Worm (Caenorhabditis elegans) whole organism, late embryonic: ENCODE results near the gene C33G8.13.
"Not testable (repeated sequence)": the region's sequence is repeated elsewhere in the genome, so short reads cannot be mapped to it uniquely, and the experiment has no call there.

Experiments used
- F13H6.1 ChIP-seq: sonication (generic microtip); optimal IDR thresholded peaks from 2 replicates; lab custom pipeline; 2016; ENCODE audit warnings: missing genetic modification characterization, missing compliant biosample characterization
- K02D7.2 ChIP-seq: sonication (generic microtip); optimal IDR thresholded peaks from 2 replicates; lab custom pipeline; 2017; ENCODE audit warnings: mild to moderate bottlenecking, missing genetic modification characterization, missing compliant biosample characterization
- K09A11.1 ChIP-seq: sonication (generic microtip); optimal IDR thresholded peaks from 2 replicates; lab custom pipeline; 2017; ENCODE audit warnings: antibody characterized with exemption, mild to moderate bottlenecking, missing genetic modification characterization, missing compliant biosample characterization; ENCODE audit not compliant: insufficient read depth
- T23F11.4 ChIP-seq: fragments of 200-800 bp; sonication (Bioruptor generic); optimal IDR thresholded peaks from 2 replicates; lab custom pipeline; 2018; ENCODE audit warnings: mild to moderate bottlenecking, missing genetic modification characterization, missing compliant biosample characterization
- Y22D7AL.16 ChIP-seq: sonication (generic microtip); optimal IDR thresholded peaks from 2 replicates; lab custom pipeline; 2016; ENCODE audit warnings: missing genetic modification characterization, missing compliant biosample characterization
- ahr-1 ChIP-seq: sonication (generic microtip); optimal IDR thresholded peaks from 2 replicates; lab custom pipeline; 2016; ENCODE audit warnings: missing genetic modification characterization, missing compliant biosample characterization
- ama-1 ChIP-seq: fragments of 150-350 bp; optimal IDR thresholded peaks from 2 replicates; lab custom pipeline; 2014
- ceh-18 ChIP-seq: sonication (generic microtip); optimal IDR thresholded peaks from 2 replicates; lab custom pipeline; 2016; ENCODE audit warnings: missing genetic modification characterization, missing compliant biosample characterization
- ceh-19 ChIP-seq: fragments of 200-800 bp; sonication (Bioruptor generic); optimal IDR thresholded peaks from 2 replicates; lab custom pipeline; 2018; ENCODE audit warnings: mild to moderate bottlenecking, missing genetic modification characterization, missing compliant biosample characterization
- ceh-2 ChIP-seq: sonication (generic microtip); optimal IDR thresholded peaks from 2 replicates; lab custom pipeline; 2016; ENCODE audit warnings: missing genotype, missing genetic modification characterization, missing compliant biosample characterization
- ceh-24 ChIP-seq: sonication (generic microtip); optimal IDR thresholded peaks from 2 replicates; lab custom pipeline; 2016; ENCODE audit warnings: mild to moderate bottlenecking, missing genetic modification characterization, missing compliant biosample characterization
- ceh-30 ChIP-seq: fragments of 150-350 bp; optimal IDR thresholded peaks from 2 replicates; lab custom pipeline; 2014; ENCODE audit warnings: missing biosample characterization, missing genetic modification characterization
- ceh-31 ChIP-seq: sonication (generic microtip); optimal IDR thresholded peaks from 2 replicates; lab custom pipeline; 2016; ENCODE audit warnings: missing genetic modification characterization, missing compliant biosample characterization
- ceh-48 ChIP-seq: sonication (generic microtip); optimal IDR thresholded peaks from 2 replicates; lab custom pipeline; 2016; ENCODE audit warnings: missing genetic modification characterization, inconsistent platforms, missing compliant biosample characterization
- ceh-6 ChIP-seq: fragments of 200-800 bp; sonication (Bioruptor generic); optimal IDR thresholded peaks from 2 replicates; lab custom pipeline; 2018; ENCODE audit warnings: mild to moderate bottlenecking, missing genetic modification characterization, missing compliant biosample characterization
- ceh-9 ChIP-seq: sonication (generic microtip); optimal IDR thresholded peaks from 2 replicates; lab custom pipeline; 2016; ENCODE audit warnings: mild to moderate bottlenecking, missing genetic modification characterization, inconsistent platforms, missing compliant biosample characterization
- dve-1 ChIP-seq: sonication (generic microtip); optimal IDR thresholded peaks from 2 replicates; lab custom pipeline; 2017; ENCODE audit warnings: antibody characterized with exemption, mild to moderate bottlenecking, missing genetic modification characterization, missing compliant biosample characterization
- elt-2 ChIP-seq: sonication (generic microtip); optimal IDR thresholded peaks from 2 replicates; lab custom pipeline; 2016; ENCODE audit warnings: missing genetic modification reagents, missing genetic modification characterization, missing compliant biosample characterization
- ets-4 ChIP-seq: sonication (generic microtip); optimal IDR thresholded peaks from 2 replicates; lab custom pipeline; 2016; ENCODE audit warnings: missing genetic modification characterization, missing compliant biosample characterization
- eyg-1 ChIP-seq: sonication (generic microtip); optimal IDR thresholded peaks from 2 replicates; lab custom pipeline; 2016; ENCODE audit warnings: missing genotype, missing genetic modification characterization, missing compliant biosample characterization
- fax-1 ChIP-seq: sonication (generic microtip); optimal IDR thresholded peaks from 2 replicates; lab custom pipeline; 2016; ENCODE audit warnings: missing genotype, missing genetic modification characterization, missing compliant biosample characterization
- fkh-10 ChIP-seq: fragments of 150-350 bp; optimal IDR thresholded peaks from 2 replicates; lab custom pipeline; 2014; ENCODE audit warnings: missing biosample characterization, missing genetic modification reagents, missing genetic modification characterization
- fkh-6 ChIP-seq: sonication (generic microtip); optimal IDR thresholded peaks from 2 replicates; lab custom pipeline; 2016; ENCODE audit warnings: missing genetic modification characterization, missing compliant biosample characterization
- hlh-15 ChIP-seq: sonication (generic microtip); optimal IDR thresholded peaks from 2 replicates; lab custom pipeline; 2016; ENCODE audit warnings: missing genetic modification characterization, missing compliant biosample characterization
- hlh-30 ChIP-seq: sonication (generic microtip); optimal IDR thresholded peaks from 2 replicates; lab custom pipeline; 2017; ENCODE audit warnings: antibody characterized with exemption, missing genetic modification characterization, missing compliant biosample characterization; ENCODE audit not compliant: insufficient read depth
- hlh-6 ChIP-seq: sonication (generic microtip); optimal IDR thresholded peaks from 2 replicates; lab custom pipeline; 2016; ENCODE audit warnings: missing genotype, missing genetic modification characterization, missing compliant biosample characterization
- lim-6 ChIP-seq: sonication (generic microtip); optimal IDR thresholded peaks from 2 replicates; lab custom pipeline; 2016; ENCODE audit warnings: missing genetic modification characterization, missing compliant biosample characterization
- lin-11 ChIP-seq: fragments of 200-800 bp; sonication (Bioruptor generic); optimal IDR thresholded peaks from 2 replicates; lab custom pipeline; 2018; ENCODE audit warnings: mild to moderate bottlenecking, missing genetic modification characterization, missing compliant biosample characterization
- madf-2 ChIP-seq: sonication (generic microtip); optimal IDR thresholded peaks from 2 replicates; lab custom pipeline; 2017; ENCODE audit warnings: missing genetic modification characterization, missing compliant biosample characterization
- mec-3 ChIP-seq: sonication (generic microtip); optimal IDR thresholded peaks from 2 replicates; lab custom pipeline; 2016; ENCODE audit warnings: borderline replicate concordance, missing genetic modification characterization, missing compliant biosample characterization
- nfya-1 ChIP-seq: sonication (generic microtip); optimal IDR thresholded peaks from 2 replicates; lab custom pipeline; 2017; ENCODE audit warnings: missing genetic modification characterization, mild to moderate bottlenecking, missing compliant biosample characterization, antibody characterized with exemption, moderate library complexity
- nhr-232 ChIP-seq: sonication (generic microtip); optimal IDR thresholded peaks from 2 replicates; lab custom pipeline; 2016; ENCODE audit warnings: missing genetic modification characterization, missing compliant biosample characterization
- pag-3 ChIP-seq: sonication (generic microtip); optimal IDR thresholded peaks from 2 replicates; lab custom pipeline; 2016; ENCODE audit warnings: missing compliant biosample characterization, missing genetic modification characterization, borderline replicate concordance
- pax-1 ChIP-seq: fragments of 150-350 bp; optimal IDR thresholded peaks from 2 replicates; lab custom pipeline; 2014; ENCODE audit warnings: missing biosample characterization, missing genetic modification characterization
- pha-2 ChIP-seq: sonication (generic microtip); optimal IDR thresholded peaks from 2 replicates; lab custom pipeline; 2017; ENCODE audit warnings: mild to moderate bottlenecking, missing genetic modification characterization, missing compliant biosample characterization
- pros-1 ChIP-seq: fragments of 150-350 bp; optimal IDR thresholded peaks from 2 replicates; lab custom pipeline; 2014; ENCODE audit warnings: missing biosample characterization, missing genetic modification reagents, missing genetic modification characterization
- sdc-2 ChIP-seq: sonication (generic microtip); optimal IDR thresholded peaks from 2 replicates; lab custom pipeline; 2016; ENCODE audit warnings: missing genotype, missing genetic modification characterization, missing compliant biosample characterization
- sox-2 ChIP-seq: fragments of 200-800 bp; sonication (Bioruptor generic); IDR thresholded peaks from 2 replicates; pipeline ENCODE4 v1.3.6; 2022; ENCODE audit warnings: missing genetic modification reagents, missing genetic modification characterization, missing compliant biosample characterization
- syd-9 ChIP-seq: sonication (generic microtip); optimal IDR thresholded peaks from 2 replicates; lab custom pipeline; 2016; ENCODE audit warnings: mild to moderate bottlenecking, missing genetic modification characterization, moderate library complexity, missing compliant biosample characterization
- tbx-2 ChIP-seq: sonication (generic microtip); optimal IDR thresholded peaks from 2 replicates; lab custom pipeline; 2016; ENCODE audit warnings: missing genetic modification characterization, missing compliant biosample characterization
- tbx-7 ChIP-seq: sonication (generic microtip); optimal IDR thresholded peaks from 2 replicates; lab custom pipeline; 2016; ENCODE audit warnings: missing genotype, missing genetic modification characterization, missing compliant biosample characterization
- ttx-3 ChIP-seq: sonication (generic microtip); optimal IDR thresholded peaks from 2 replicates; lab custom pipeline; 2016; ENCODE audit warnings: missing genetic modification reagents, missing genetic modification characterization, missing compliant biosample characterization
- unc-3 ChIP-seq, 2 experiments: fragments of 200-800 bp in 1 of 2; sonication (Bioruptor generic) in 1 of 2; sonication (generic microtip) in 1 of 2; conservative IDR thresholded peaks in 1 of 2; optimal IDR thresholded peaks in 1 of 2; 2 replicates each; pipeline versions ENCODE4 v1.3.6 to Lab custom; 2016 to 2022; ENCODE audit warnings: missing compliant biosample characterization in 2 of 2, missing genetic modification characterization in 2 of 2, missing genetic modification reagents in 1 of 2
- unc-55 ChIP-seq: sonication (generic microtip); optimal IDR thresholded peaks from 2 replicates; lab custom pipeline; 2017; ENCODE audit warnings: missing biosample characterization, missing genetic modification reagents, missing genetic modification characterization

C33G8.13 gene

DNA sequence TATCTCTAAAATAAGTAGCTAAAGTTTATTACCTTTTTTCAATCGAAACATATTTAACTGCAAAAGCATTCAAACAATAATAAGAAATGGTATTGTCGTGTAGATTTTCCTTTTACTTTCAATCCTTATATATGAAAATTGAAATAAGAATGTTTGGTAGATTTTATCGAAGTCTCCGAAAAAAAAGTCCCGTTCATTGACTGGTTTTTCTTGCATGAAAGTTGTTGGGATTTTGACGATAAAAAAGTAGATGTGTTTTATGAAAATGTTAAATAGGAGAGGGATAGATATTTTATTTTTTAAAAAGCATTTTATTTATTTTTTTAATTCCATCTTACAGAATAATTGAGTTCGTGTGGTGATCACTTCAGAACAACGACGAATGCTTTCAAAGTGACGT lies at the start of gene C33G8.13:
TSS of gene C33G8.13 (minus strand) at position 101 of the 400 bp plus-strand sequence.
- TF ChIP-seq Y22D7AL.16: no peak
- no peak for TF ChIP-seq syd-9
- no peak for TF ChIP-seq F13H6.1 (tag; lab: Kevin White, UChicago)
- no peak for TF ChIP-seq ceh-19 (GFP tag; lab: Kevin White, UChicago)
- no peak for TF ChIP-seq sox-2 (GFP tag; lab: Robert Waterston, UW)
- TF ChIP-seq K09A11.1 (tag; lab: Kevin White, UChicago): no peak
- no peak for TF ChIP-seq mec-3 (tag; lab: Kevin White, UChicago)
- TF ChIP-seq ceh-18 (tag; lab: Kevin White, UChicago): no peak
- no peak for TF ChIP-seq dve-1 (tag; lab: Kevin White, UChicago)
- no peak for TF ChIP-seq pha-2 (tag; lab: Kevin White, UChicago)
- no peak for TF ChIP-seq lin-11 (tag; lab: Kevin White, UChicago)

DNA sequence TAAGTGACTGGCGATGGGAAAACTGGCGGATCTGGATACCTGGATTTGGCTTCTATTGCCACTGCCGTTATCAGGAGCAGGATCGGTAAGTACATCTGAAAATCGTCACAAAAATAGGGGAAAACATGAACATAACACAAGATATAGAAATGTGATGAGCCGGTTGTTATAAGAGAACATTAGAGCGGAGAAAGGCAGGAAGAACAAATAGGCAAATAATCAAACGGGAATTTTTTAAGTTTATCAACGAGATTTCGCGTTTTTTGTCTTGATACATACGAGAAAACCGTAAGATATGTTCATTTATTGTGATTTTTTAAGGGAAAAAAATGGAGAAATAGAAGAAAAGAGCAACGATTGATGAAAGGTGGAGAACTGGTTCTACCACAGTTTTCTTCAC lies 49.5 kb upstream of the C33G8.13 start, which contains the start of gene Y57E12AR.1:
TSS of gene Y57E12AR.1 (minus strand) at position 101 of the 400 bp plus-strand sequence.
- TF ChIP-seq eyg-1: no peak
- TF ChIP-seq ttx-3: no peak
- no peak for TF ChIP-seq ceh-30 (tag; lab: Kevin White, UChicago)
- no peak for TF ChIP-seq ceh-6 (GFP tag; lab: Kevin White, UChicago)
- TF ChIP-seq dve-1 (tag; lab: Kevin White, UChicago): no peak
- no peak for TF ChIP-seq ahr-1 (tag; lab: Kevin White, UChicago)

DNA sequence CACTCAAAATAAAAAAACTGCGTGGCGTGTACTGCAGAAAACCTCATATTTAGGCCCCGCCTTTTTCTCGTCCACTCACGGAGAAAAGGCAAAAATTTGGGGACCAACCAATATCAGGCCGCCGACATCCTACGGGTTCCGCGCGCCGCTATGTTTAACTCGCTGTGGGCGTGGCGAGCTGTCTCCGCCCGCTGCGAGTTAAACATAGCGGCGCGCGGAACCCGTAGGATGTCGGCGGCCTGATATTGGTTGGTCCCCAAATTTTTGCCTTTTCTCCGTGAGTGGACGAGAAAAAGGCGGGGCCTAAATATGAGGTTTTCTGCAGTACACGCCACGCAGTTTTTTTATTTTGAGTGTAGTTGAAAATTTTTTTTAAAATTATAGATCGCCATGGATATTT lies 47.0 kb upstream of the C33G8.13 start, which contains the start of gene tmem-258:
TSS of gene tmem-258 (plus strand) at position 385 of the 400 bp plus-strand sequence.
- TF ChIP-seq Y22D7AL.16; nfya-1 (tag; lab: Kevin White, UChicago); fax-1 (tag; lab: Kevin White, UChicago): not testable (repeated sequence)

DNA sequence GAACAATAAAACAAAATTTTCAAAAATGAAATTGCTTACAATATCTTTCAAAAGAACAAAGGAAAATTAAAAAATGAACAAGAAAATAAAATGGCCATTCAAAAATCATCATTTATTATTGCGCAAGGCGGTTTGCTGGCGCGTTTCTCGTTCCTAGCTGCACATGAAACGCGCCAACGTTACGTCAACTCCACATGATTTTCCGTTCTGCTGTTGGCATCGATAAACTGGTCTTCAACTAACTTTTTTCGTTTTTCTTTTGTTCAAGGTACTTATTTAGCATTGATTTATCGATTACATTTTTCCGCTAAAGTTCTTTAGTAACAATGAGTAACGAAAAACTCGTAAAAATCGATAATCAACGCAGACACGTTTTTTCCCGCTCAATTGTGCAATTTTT lies 44.6 kb upstream of the C33G8.13 start, which contains the start of the genes Y57E12AL.6 and Y57E12AL.1:
TSS of gene Y57E12AL.6 (minus strand) at position 75 of the 400 bp plus-strand sequence.
TSS of gene Y57E12AL.1 (plus strand) at position 135 of the 400 bp plus-strand sequence.
- TF ChIP-seq pag-3: no peak
- TF ChIP-seq hlh-30 (tag; lab: Kevin White, UChicago): peak; percentile 88
- TF ChIP-seq unc-55 (GFP tag; lab: Kevin White, UChicago): peak; percentile 4
- no peak for TF ChIP-seq ahr-1 (tag; lab: Kevin White, UChicago)
- peak; percentile 88 for TF ChIP-seq elt-2 (tag; lab: Kevin White, UChicago)
- TF ChIP-seq ama-1 (lab: Kevin White, UChicago): no peak
- peak; percentile 72 for TF ChIP-seq ceh-18 (tag; lab: Kevin White, UChicago)
- TF ChIP-seq tbx-7 (tag; lab: Kevin White, UChicago): no peak
- TF ChIP-seq syd-9: peak; percentile 69
- peak; percentile 18; the same call in 1 of the 2 replicates for TF ChIP-seq sox-2 (GFP tag; lab: Robert Waterston, UW)
- TF ChIP-seq lim-6 (tag; lab: Kevin White, UChicago): no peak
- peak; percentile 62 for TF ChIP-seq sdc-2 (tag; lab: Kevin White, UChicago)
- TF ChIP-seq fkh-6 (tag; lab: Kevin White, UChicago): peak; percentile 31
- no peak for TF ChIP-seq T23F11.4
- no peak for TF ChIP-seq ceh-9 (tag; lab: Kevin White, UChicago)
- peak; percentile 39 for TF ChIP-seq fax-1 (tag; lab: Kevin White, UChicago)
- TF ChIP-seq ceh-6 (GFP tag; lab: Kevin White, UChicago): peak; percentile 56
- no peak for TF ChIP-seq ceh-24 (tag; lab: Kevin White, UChicago)
- peak; percentile 60 for TF ChIP-seq unc-3 (GFP tag; conservative IDR thresholded peaks at IDR 0.05; lab: Robert Waterston, UW)
- TF ChIP-seq unc-3 (tag; optimal IDR thresholded peaks at IDR 0.05; lab: Kevin White, UChicago): peak; percentile 60
- peak; percentile 64 for TF ChIP-seq ceh-48
- no peak for TF ChIP-seq K02D7.2
- TF ChIP-seq ceh-19 (GFP tag; lab: Kevin White, UChicago): peak; percentile 48
- peak; percentile 74 for TF ChIP-seq dve-1 (tag; lab: Kevin White, UChicago)
- TF ChIP-seq tbx-2 (tag; lab: Kevin White, UChicago): peak; percentile 75
- peak; percentile 73 for TF ChIP-seq F13H6.1 (tag; lab: Kevin White, UChicago)
- peak; percentile 56 for TF ChIP-seq hlh-6 (tag; lab: Kevin White, UChicago)
- peak; percentile 19 for TF ChIP-seq ceh-2 (tag; lab: Kevin White, UChicago)
- TF ChIP-seq fkh-10 (GFP tag; lab: Kevin White, UChicago): no peak
- no peak for TF ChIP-seq K09A11.1 (tag; lab: Kevin White, UChicago)
- TF ChIP-seq hlh-15 (tag; lab: Kevin White, UChicago): peak; percentile 21
- TF ChIP-seq lin-11 (tag; lab: Kevin White, UChicago): peak; percentile 51
- TF ChIP-seq ceh-31 (tag; lab: Kevin White, UChicago): peak; percentile 67
- peak; percentile 24 for TF ChIP-seq ets-4 (tag; lab: Kevin White, UChicago)
- no peak for TF ChIP-seq pros-1 (tag; lab: Kevin White, UChicago)
- no peak for TF ChIP-seq pax-1 (tag; lab: Kevin White, UChicago)
- peak; percentile 62 for TF ChIP-seq madf-2 (tag; lab: Kevin White, UChicago)
- TF ChIP-seq nhr-232 (tag; lab: Kevin White, UChicago): peak; percentile 63
